Worm (Caenorhabditis elegans) whole organism, late embryonic: ENCODE measurements around the gene mlc-5.

Experiments
- C38D4.7 ChIP-seq: fragments of 200-800 bp; sonication (Bioruptor generic); optimal IDR thresholded peaks from 2 replicates; lab custom pipeline; 2018; ENCODE audit warnings: mild to moderate bottlenecking, missing genetic modification characterization, moderate library complexity, missing compliant biosample characterization
- K09A11.1 ChIP-seq: sonication (generic microtip); optimal IDR thresholded peaks from 2 replicates; lab custom pipeline; 2017; ENCODE audit warnings: antibody characterized with exemption, mild to moderate bottlenecking, missing genetic modification characterization, missing compliant biosample characterization; ENCODE audit not compliant: insufficient read depth
- Y22D7AL.16 ChIP-seq: sonication (generic microtip); optimal IDR thresholded peaks from 2 replicates; lab custom pipeline; 2016; ENCODE audit warnings: missing genetic modification characterization, missing compliant biosample characterization
- ama-1 ChIP-seq: fragments of 150-350 bp; optimal IDR thresholded peaks from 2 replicates; lab custom pipeline; 2014
- ceh-14 ChIP-seq: sonication (generic microtip); optimal IDR thresholded peaks from 2 replicates; lab custom pipeline; 2016; ENCODE audit warnings: missing genotype, missing genetic modification characterization, missing compliant biosample characterization
- ceh-18 ChIP-seq: sonication (generic microtip); optimal IDR thresholded peaks from 2 replicates; lab custom pipeline; 2016; ENCODE audit warnings: missing genetic modification characterization, missing compliant biosample characterization
- ceh-2 ChIP-seq: sonication (generic microtip); optimal IDR thresholded peaks from 2 replicates; lab custom pipeline; 2016; ENCODE audit warnings: missing genotype, missing genetic modification characterization, missing compliant biosample characterization
- ceh-22 ChIP-seq: sonication (generic microtip); optimal IDR thresholded peaks from 2 replicates; lab custom pipeline; 2017; ENCODE audit warnings: missing biosample characterization, missing genetic modification characterization
- ceh-24 ChIP-seq: sonication (generic microtip); optimal IDR thresholded peaks from 2 replicates; lab custom pipeline; 2016; ENCODE audit warnings: mild to moderate bottlenecking, missing genetic modification characterization, missing compliant biosample characterization
- ceh-30 ChIP-seq: fragments of 150-350 bp; optimal IDR thresholded peaks from 2 replicates; lab custom pipeline; 2014; ENCODE audit warnings: missing biosample characterization, missing genetic modification characterization
- ceh-31 ChIP-seq: sonication (generic microtip); optimal IDR thresholded peaks from 2 replicates; lab custom pipeline; 2016; ENCODE audit warnings: missing genetic modification characterization, missing compliant biosample characterization
- ceh-34 ChIP-seq: sonication (generic microtip); optimal IDR thresholded peaks from 2 replicates; lab custom pipeline; 2016; ENCODE audit warnings: mild to moderate bottlenecking, missing genetic modification characterization, missing compliant biosample characterization
- ceh-45 ChIP-seq: fragments of 200-800 bp; sonication (Bioruptor generic); IDR thresholded peaks from 2 replicates; pipeline ENCODE4 v1.3.6; 2022; ENCODE audit warnings: missing genetic modification reagents, missing genetic modification characterization, missing compliant biosample characterization
- ceh-6 ChIP-seq: fragments of 200-800 bp; sonication (Bioruptor generic); optimal IDR thresholded peaks from 2 replicates; lab custom pipeline; 2018; ENCODE audit warnings: mild to moderate bottlenecking, missing genetic modification characterization, missing compliant biosample characterization
- ceh-9 ChIP-seq: sonication (generic microtip); optimal IDR thresholded peaks from 2 replicates; lab custom pipeline; 2016; ENCODE audit warnings: mild to moderate bottlenecking, missing genetic modification characterization, inconsistent platforms, missing compliant biosample characterization
- che-1 ChIP-seq: sonication (generic microtip); optimal IDR thresholded peaks from 2 replicates; lab custom pipeline; 2016; ENCODE audit warnings: mild to moderate bottlenecking, missing genetic modification characterization, missing compliant biosample characterization
- dmd-4 ChIP-seq: sonication (generic microtip); optimal IDR thresholded peaks from 2 replicates; lab custom pipeline; 2016; ENCODE audit warnings: borderline replicate concordance, missing genetic modification characterization, missing compliant biosample characterization
- dve-1 ChIP-seq: sonication (generic microtip); optimal IDR thresholded peaks from 2 replicates; lab custom pipeline; 2017; ENCODE audit warnings: antibody characterized with exemption, mild to moderate bottlenecking, missing genetic modification characterization, missing compliant biosample characterization
- elt-2 ChIP-seq: sonication (generic microtip); optimal IDR thresholded peaks from 2 replicates; lab custom pipeline; 2016; ENCODE audit warnings: missing genetic modification reagents, missing genetic modification characterization, missing compliant biosample characterization
- elt-4 ChIP-seq: sonication (generic microtip); optimal IDR thresholded peaks from 2 replicates; lab custom pipeline; 2016; ENCODE audit warnings: missing genetic modification characterization, missing compliant biosample characterization
- ets-4 ChIP-seq: sonication (generic microtip); optimal IDR thresholded peaks from 2 replicates; lab custom pipeline; 2016; ENCODE audit warnings: missing genetic modification characterization, missing compliant biosample characterization
- fkh-6 ChIP-seq: sonication (generic microtip); optimal IDR thresholded peaks from 2 replicates; lab custom pipeline; 2016; ENCODE audit warnings: missing genetic modification characterization, missing compliant biosample characterization
- gmeb-2 ChIP-seq: sonication (generic microtip); optimal IDR thresholded peaks from 2 replicates; lab custom pipeline; 2016; ENCODE audit warnings: missing genetic modification characterization, inconsistent platforms, missing compliant biosample characterization
- hlh-13 ChIP-seq: fragments of 200-800 bp; sonication (Bioruptor generic); optimal IDR thresholded peaks from 2 replicates; lab custom pipeline; 2018; ENCODE audit warnings: mild to moderate bottlenecking, missing genetic modification characterization, missing compliant biosample characterization
- hlh-15 ChIP-seq: sonication (generic microtip); optimal IDR thresholded peaks from 2 replicates; lab custom pipeline; 2016; ENCODE audit warnings: missing genetic modification characterization, missing compliant biosample characterization
- hlh-30 ChIP-seq: sonication (generic microtip); optimal IDR thresholded peaks from 2 replicates; lab custom pipeline; 2017; ENCODE audit warnings: antibody characterized with exemption, missing genetic modification characterization, missing compliant biosample characterization; ENCODE audit not compliant: insufficient read depth
- hlh-6 ChIP-seq: sonication (generic microtip); optimal IDR thresholded peaks from 2 replicates; lab custom pipeline; 2016; ENCODE audit warnings: missing genotype, missing genetic modification characterization, missing compliant biosample characterization
- hlh-8 ChIP-seq: sonication (generic microtip); optimal IDR thresholded peaks from 2 replicates; lab custom pipeline; 2016; ENCODE audit warnings: missing genotype, missing genetic modification characterization, missing compliant biosample characterization
- lim-6 ChIP-seq: sonication (generic microtip); optimal IDR thresholded peaks from 2 replicates; lab custom pipeline; 2016; ENCODE audit warnings: missing genetic modification characterization, missing compliant biosample characterization
- lin-11 ChIP-seq: fragments of 200-800 bp; sonication (Bioruptor generic); optimal IDR thresholded peaks from 2 replicates; lab custom pipeline; 2018; ENCODE audit warnings: mild to moderate bottlenecking, missing genetic modification characterization, missing compliant biosample characterization
- madf-2 ChIP-seq: sonication (generic microtip); optimal IDR thresholded peaks from 2 replicates; lab custom pipeline; 2017; ENCODE audit warnings: missing genetic modification characterization, missing compliant biosample characterization
- nhr-11 ChIP-seq: fragments of 150-350 bp; optimal IDR thresholded peaks from 2 replicates; lab custom pipeline; 2014; ENCODE audit warnings: missing biosample characterization, missing genetic modification characterization
- npax-4 ChIP-seq: sonication (generic microtip); optimal IDR thresholded peaks from 2 replicates; lab custom pipeline; 2016; ENCODE audit warnings: missing genetic modification characterization, missing compliant biosample characterization
- odd-2 ChIP-seq: sonication (generic microtip); optimal IDR thresholded peaks from 2 replicates; lab custom pipeline; 2017; ENCODE audit warnings: antibody characterized with exemption, mild to moderate bottlenecking, missing genetic modification characterization, missing compliant biosample characterization
- pag-3 ChIP-seq: sonication (generic microtip); optimal IDR thresholded peaks from 2 replicates; lab custom pipeline; 2016; ENCODE audit warnings: missing compliant biosample characterization, missing genetic modification characterization, borderline replicate concordance
- pat-9 ChIP-seq: fragments of 200-800 bp; sonication (Bioruptor generic); optimal IDR thresholded peaks from 2 replicates; lab custom pipeline; 2018; ENCODE audit warnings: mild to moderate bottlenecking, missing genetic modification characterization, moderate library complexity, missing compliant biosample characterization
- pax-1 ChIP-seq: fragments of 150-350 bp; optimal IDR thresholded peaks from 2 replicates; lab custom pipeline; 2014; ENCODE audit warnings: missing biosample characterization, missing genetic modification characterization
- pha-4 ChIP-seq: fragments of 150-350 bp; optimal IDR thresholded peaks from 2 replicates; lab custom pipeline; 2018; ENCODE audit warnings: missing biosample characterization, missing genetic modification reagents, missing genetic modification characterization
- ref-2 ChIP-seq: sonication (generic microtip); optimal IDR thresholded peaks from 2 replicates; lab custom pipeline; 2016; ENCODE audit warnings: missing genetic modification characterization, missing compliant biosample characterization
- rnt-1 ChIP-seq: sonication (generic microtip); optimal IDR thresholded peaks from 2 replicates; lab custom pipeline; 2016; ENCODE audit warnings: missing genetic modification characterization, missing compliant biosample characterization
- sdc-2 ChIP-seq: sonication (generic microtip); optimal IDR thresholded peaks from 2 replicates; lab custom pipeline; 2016; ENCODE audit warnings: missing genotype, missing genetic modification characterization, missing compliant biosample characterization
- sox-2 ChIP-seq: fragments of 200-800 bp; sonication (Bioruptor generic); IDR thresholded peaks from 2 replicates; pipeline ENCODE4 v1.3.6; 2022; ENCODE audit warnings: missing genetic modification reagents, missing genetic modification characterization, missing compliant biosample characterization
- sox-4 ChIP-seq: sonication (generic microtip); optimal IDR thresholded peaks from 2 replicates; lab custom pipeline; 2017; ENCODE audit warnings: mild to moderate bottlenecking, missing genetic modification characterization, inconsistent platforms, missing compliant biosample characterization
- tbx-2 ChIP-seq: sonication (generic microtip); optimal IDR thresholded peaks from 2 replicates; lab custom pipeline; 2016; ENCODE audit warnings: missing genetic modification characterization, missing compliant biosample characterization
- tbx-7 ChIP-seq: sonication (generic microtip); optimal IDR thresholded peaks from 2 replicates; lab custom pipeline; 2016; ENCODE audit warnings: missing genotype, missing genetic modification characterization, missing compliant biosample characterization
- ttx-3 ChIP-seq: sonication (generic microtip); optimal IDR thresholded peaks from 2 replicates; lab custom pipeline; 2016; ENCODE audit warnings: missing genetic modification reagents, missing genetic modification characterization, missing compliant biosample characterization
- unc-3 ChIP-seq, 2 experiments: fragments of 200-800 bp in 1 of 2; sonication (Bioruptor generic) in 1 of 2; sonication (generic microtip) in 1 of 2; conservative IDR thresholded peaks in 1 of 2; optimal IDR thresholded peaks in 1 of 2; 2 replicates each; pipeline versions ENCODE4 v1.3.6 to Lab custom; 2016 to 2022; ENCODE audit warnings: missing compliant biosample characterization in 2 of 2, missing genetic modification characterization in 2 of 2, missing genetic modification reagents in 1 of 2
- unc-42 ChIP-seq: sonication (generic microtip); optimal IDR thresholded peaks from 2 replicates; lab custom pipeline; 2016; ENCODE audit warnings: missing genotype, missing genetic modification characterization, missing compliant biosample characterization
- unc-55 ChIP-seq: sonication (generic microtip); optimal IDR thresholded peaks from 2 replicates; lab custom pipeline; 2017; ENCODE audit warnings: missing biosample characterization, missing genetic modification reagents, missing genetic modification characterization
- zip-5 ChIP-seq: sonication (generic microtip); optimal IDR thresholded peaks from 2 replicates; lab custom pipeline; 2016; ENCODE audit warnings: missing genetic modification characterization, missing compliant biosample characterization
- ztf-16 ChIP-seq: sonication (generic microtip); optimal IDR thresholded peaks from 2 replicates; lab custom pipeline; 2017; ENCODE audit warnings: missing genetic modification characterization, missing compliant biosample characterization

Gene mlc-5

ce11 chrIII:13643534-13643933 lies 20.4 kb downstream of the mlc-5 start, which contains the start of the genes drr-2 and set-16 (continued):
- TF ChIP-seq madf-2 (tag; lab: Kevin White, UChicago) (peak; percentile 27), unc-55 (GFP tag; lab: Kevin White, UChicago) (peak; percentile 94), ama-1 (lab: Kevin White, UChicago) (no peak), unc-3 (GFP tag; conservative IDR thresholded peaks at IDR 0.05; lab: Robert Waterston, UW) (no peak), unc-3 (tag; optimal IDR thresholded peaks at IDR 0.05; lab: Kevin White, UChicago) (peak; percentile 41), ceh-45 (no peak), ceh-34 (peak; percentile 87), zip-5 (no peak), hlh-6 (tag; lab: Kevin White, UChicago) (no peak), sdc-2 (tag; lab: Kevin White, UChicago) (peak; percentile 44), gmeb-2 (tag; lab: Kevin White, UChicago) (peak; percentile 21), dve-1 (tag; lab: Kevin White, UChicago) (peak; percentile 92), elt-2 (tag; lab: Kevin White, UChicago) (peak; percentile 82), tbx-7 (peak; percentile 29), pha-4 (tag; lab: Kevin White, UChicago) (no peak), sox-4 (tag; lab: Kevin White, UChicago) (no peak), ets-4 (tag; lab: Kevin White, UChicago) (peak; percentile 72), Y22D7AL.16 (tag; lab: Kevin White, UChicago) (no peak), tbx-2 (tag; lab: Kevin White, UChicago) (peak; percentile 86), hlh-13 (GFP tag; lab: Kevin White, UChicago) (no peak), lin-11 (no peak), C38D4.7 (GFP tag; lab: Kevin White, UChicago) (no peak), ref-2 (tag; lab: Kevin White, UChicago) (peak; percentile 95), hlh-30 (tag; lab: Kevin White, UChicago) (peak; percentile 37), fkh-6 (no peak), ceh-18 (peak; percentile 91), ceh-31 (tag; lab: Kevin White, UChicago) (peak; percentile 90), pat-9 (tag; lab: Kevin White, UChicago) (no peak), nhr-11 (no peak), ztf-16 (tag; lab: Kevin White, UChicago) (peak; percentile 63), npax-4 (tag; lab: Kevin White, UChicago) (no peak), odd-2 (tag; lab: Kevin White, UChicago) (peak; percentile 10), ceh-14 (peak; percentile 90), rnt-1 (tag; lab: Kevin White, UChicago) (peak; percentile 84), ceh-22 (no peak), elt-4 (tag; lab: Kevin White, UChicago) (no peak), hlh-8 (tag; lab: Kevin White, UChicago) (no peak), unc-42 (tag; lab: Kevin White, UChicago) (peak; percentile 99), K09A11.1 (tag; lab: Kevin White, UChicago) (peak; percentile 48), pax-1 (tag; lab: Kevin White, UChicago) (peak; percentile 91), lim-6 (no peak), ceh-30 (tag; lab: Kevin White, UChicago) (peak; percentile 93), che-1 (tag; lab: Kevin White, UChicago) (peak; percentile 20), ceh-2 (tag; lab: Kevin White, UChicago) (peak; percentile 12), ceh-9 (tag; lab: Kevin White, UChicago) (no peak), hlh-15 (tag; lab: Kevin White, UChicago) (no peak), pag-3 (tag; lab: Kevin White, UChicago) (no peak), ttx-3 (tag; lab: Kevin White, UChicago) (peak; percentile 19), ceh-6 (GFP tag; lab: Kevin White, UChicago) (peak; percentile 52), sox-2 (GFP tag; lab: Robert Waterston, UW) (peak; percentile 29), ceh-24 (tag; lab: Kevin White, UChicago) (no peak), dmd-4 (no peak)
- TF ChIP-seq, all 69 proteins: peak for 41
